Worm (Caenorhabditis elegans): ENCODE results near the gene let-754.

DNA sequence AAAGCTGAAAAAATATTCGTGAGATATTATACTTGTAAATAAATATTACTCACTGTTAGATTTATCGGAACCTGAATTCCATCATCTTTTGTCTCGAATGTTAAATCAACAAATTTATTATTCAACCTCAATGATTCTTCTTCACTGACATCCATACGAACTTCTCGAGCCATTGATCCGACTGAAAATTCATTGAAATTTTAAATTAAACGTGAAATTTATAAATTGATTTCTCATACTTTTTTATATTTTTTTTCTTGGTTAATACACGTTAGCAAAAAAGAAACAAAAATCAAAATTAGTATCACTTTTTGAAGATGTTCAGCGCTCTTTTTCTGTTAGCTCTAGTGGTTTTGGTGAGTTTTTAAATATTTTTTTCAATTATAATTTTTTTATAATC, 33.3 kb downstream of the let-754 start, which contains the start of gene C29E4.14:
- TF ChIP-seq ztf-18 (tag; optimal IDR thresholded peaks at IDR 0.05) (no peak), snpc-4 (GFP tag; optimal IDR thresholded peaks at IDR 0.05) (no peak), snpc-4 (tag; optimal IDR thresholded peaks at IDR 0.05) (no peak), snpc-1.1 (tag; optimal IDR thresholded peaks at IDR 0.05; ENCODE audit: insufficient read depth) (no peak), efl-1 (GFP tag; optimal IDR thresholded peaks at IDR 0.05) (no peak), lin-26 (GFP tag; IDR thresholded peaks at IDR 0.05) (no peak), rpc-1 (optimal IDR thresholded peaks at IDR 0.05) (no peak), rpc-1 (tag; optimal IDR thresholded peaks at IDR 0.05) (no peak), ceh-27 (GFP tag; optimal IDR thresholded peaks at IDR 0.05) (no peak), pha-4 (tag; optimal IDR thresholded peaks at IDR 0.05) (no peak), ets-4 (GFP tag; optimal IDR thresholded peaks at IDR 0.05) (no peak), lsy-27 (tag; optimal IDR thresholded peaks at IDR 0.05; ENCODE audit: borderline replicate concordance, insufficient read depth) (no peak)

Measured in whole organism, young adult.